Fruit fly (Drosophila melanogaster) whole organism, pupa: ENCODE measurements around the gene Lamtor5.

ENCODE experiments used
- CG10348 ChIP-seq: fragments of 200-800 bp; sonication (Bioruptor generic); IDR thresholded peaks from 2 replicates; pipeline ENCODE4 v1.3.6; 2022; ENCODE audit warnings: missing biosample characterization, missing genetic modification characterization
- CG12605 ChIP-seq: fragments of 200-800 bp; sonication (Bioruptor generic); IDR thresholded peaks from 2 replicates; pipeline ENCODE4 v1.3.6; 2022; ENCODE audit warnings: missing biosample characterization, missing genetic modification characterization
- CG13204 ChIP-seq: fragments of 200-800 bp; sonication (Bioruptor generic); optimal IDR thresholded peaks from 2 replicates; lab custom pipeline; 2018; ENCODE audit warnings: missing biosample characterization, mild to moderate bottlenecking, missing genetic modification characterization, moderate library complexity
- CG14655 ChIP-seq: fragments of 200-800 bp; sonication (Bioruptor generic); optimal IDR thresholded peaks from 3 replicates; lab custom pipeline; 2017; ENCODE audit warnings: mild to moderate bottlenecking, missing biosample characterization, missing genetic modification reagents, missing genetic modification characterization
- CG15710 ChIP-seq: fragments of 200-800 bp; sonication (Bioruptor generic); optimal IDR thresholded peaks from 2 replicates; lab custom pipeline; 2018; ENCODE audit warnings: missing biosample characterization, mild to moderate bottlenecking, missing genetic modification characterization, moderate library complexity
- CG17806 ChIP-seq: fragments of 200-800 bp; sonication (Bioruptor generic); optimal IDR thresholded peaks from 2 replicates; lab custom pipeline; 2018; ENCODE audit warnings: missing biosample characterization, mild to moderate bottlenecking, missing genetic modification characterization, moderate library complexity
- CG32121 ChIP-seq: fragments of 200-800 bp; sonication (Bioruptor generic); IDR thresholded peaks from 2 replicates; pipeline ENCODE4 v1.3.6; 2022; ENCODE audit warnings: missing biosample characterization, missing genetic modification characterization
- CG34367 ChIP-seq: fragments of 200-800 bp; sonication (Bioruptor generic); optimal IDR thresholded peaks from 2 replicates; lab custom pipeline; 2018; ENCODE audit warnings: missing biosample characterization, mild to moderate bottlenecking, missing genetic modification characterization
- CG4496 ChIP-seq: fragments of 200-800 bp; sonication (Bioruptor generic); IDR thresholded peaks from 3 replicates; pipeline ENCODE4 v1.3.6; 2022; ENCODE audit warnings: missing biosample characterization, missing genetic modification characterization
- CG8159 ChIP-seq: fragments of 200-800 bp; sonication (Bioruptor generic); optimal IDR thresholded peaks from 3 replicates; lab custom pipeline; 2018; ENCODE audit warnings: missing biosample characterization, mild to moderate bottlenecking, missing genetic modification characterization, moderate library complexity
- CG8301 ChIP-seq: fragments of 200-800 bp; sonication (Bioruptor generic); optimal IDR thresholded peaks from 2 replicates; lab custom pipeline; 2018; ENCODE audit warnings: missing biosample characterization, mild to moderate bottlenecking, missing genetic modification characterization
- CG9948 ChIP-seq: fragments of 200-800 bp; sonication (Bioruptor generic); optimal IDR thresholded peaks from 2 replicates; lab custom pipeline; 2018; ENCODE audit warnings: missing biosample characterization, mild to moderate bottlenecking, missing genetic modification characterization, moderate library complexity
- D1 ChIP-seq: fragments of 200-800 bp; sonication (Bioruptor generic); optimal IDR thresholded peaks from 2 replicates; lab custom pipeline; 2018; ENCODE audit warnings: missing biosample characterization, mild to moderate bottlenecking, missing genetic modification characterization, moderate library complexity
- EcR ChIP-seq: fragments of 200-800 bp; sonication (Bioruptor generic); optimal IDR thresholded peaks from 3 replicates; lab custom pipeline; 2019; ENCODE audit warnings: missing biosample characterization, missing genetic modification characterization, mild to moderate bottlenecking, moderate library complexity, missing genetic modification reagents
- Ets98B ChIP-seq: fragments of 200-800 bp; sonication (Bioruptor generic); IDR thresholded peaks from 2 replicates; pipeline ENCODE4 v1.3.6; 2022; ENCODE audit warnings: missing biosample characterization, missing genetic modification characterization
- Pif1A ChIP-seq: fragments of 200-800 bp; sonication (Bioruptor generic); optimal IDR thresholded peaks from 3 replicates; lab custom pipeline; 2016; ENCODE audit warnings: missing biosample characterization, missing genetic modification characterization
- Pif1B ChIP-seq: fragments of 200-800 bp; sonication (Bioruptor generic); optimal IDR thresholded peaks from 3 replicates; lab custom pipeline; 2016; ENCODE audit warnings: missing biosample characterization, missing genetic modification characterization
- Snoo ChIP-seq: fragments of 200-800 bp; sonication (Bioruptor generic); optimal IDR thresholded peaks from 3 replicates; lab custom pipeline; 2017; ENCODE audit warnings: missing biosample characterization, mild to moderate bottlenecking, missing genetic modification characterization, inconsistent platforms
- fd96Ca ChIP-seq: fragments of 200-800 bp; sonication (Bioruptor generic); IDR thresholded peaks from 3 replicates; pipeline ENCODE4 v1.3.6; 2022; ENCODE audit warnings: missing biosample characterization, missing genetic modification characterization
- gl ChIP-seq: fragments of 200-800 bp; sonication (Bioruptor generic); optimal IDR thresholded peaks from 2 replicates; lab custom pipeline; 2018; ENCODE audit warnings: missing biosample characterization, mild to moderate bottlenecking, missing genetic modification characterization
- rn ChIP-seq: fragments of 200-800 bp; sonication (Bioruptor generic); IDR thresholded peaks from 2 replicates; pipeline ENCODE4 v1.3.6; 2022; ENCODE audit warnings: missing biosample characterization, missing genetic modification characterization

The Lamtor5 gene

DNA sequence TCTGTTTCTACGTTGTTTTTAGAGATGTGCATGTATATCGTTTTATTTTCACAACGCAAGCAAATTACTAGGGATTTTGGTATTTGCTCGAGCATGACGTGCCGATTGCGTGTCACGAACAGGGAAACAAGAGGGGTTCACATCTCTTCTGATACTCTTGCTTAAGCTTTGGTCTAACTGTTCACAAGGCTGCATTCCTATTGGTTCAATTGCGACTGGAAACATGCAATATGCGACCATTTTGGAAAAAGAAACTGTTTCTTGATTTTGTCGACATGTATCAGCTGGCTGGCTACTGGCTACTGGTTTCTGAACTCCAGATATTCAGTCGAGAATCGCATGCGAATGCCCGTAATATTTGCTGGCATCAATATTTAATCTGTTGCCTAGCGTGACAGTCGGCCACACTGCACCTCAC is 21.4 kb upstream of the Lamtor5 start, which contains the start of gene Coa8:
Gene Coa8, plus strand, starts transcription at position 144 of the 418 bp plus-strand sequence.
- no peak for TF ChIP-seq CG10348
- peak; percentile 35 for TF ChIP-seq CG8159 (tag; lab: Kevin White, UChicago)
- TF ChIP-seq CG15710 (tag; lab: Kevin White, UChicago): peak; percentile 35
- peak; percentile 51; the same call in 2 of the 3 replicates for TF ChIP-seq fd96Ca
- TF ChIP-seq Snoo (tag; lab: Kevin White, UChicago): peak; percentile 12
- no peak for TF ChIP-seq rn
- peak; percentile 32 for TF ChIP-seq CG34367 (tag; lab: Kevin White, UChicago)
- peak; percentile 67; the same call in 2 of the 3 replicates for TF ChIP-seq CG4496 (GFP tag; lab: Robert Waterston, UW)
- peak; percentile 35 for TF ChIP-seq Ets98B (GFP tag; lab: Robert Waterston, UW)
- 0 out of 2 replicates have a peak, but pooled peaks have one; percentile 13 for TF ChIP-seq CG12605 (GFP tag; lab: Robert Waterston, UW)

DNA sequence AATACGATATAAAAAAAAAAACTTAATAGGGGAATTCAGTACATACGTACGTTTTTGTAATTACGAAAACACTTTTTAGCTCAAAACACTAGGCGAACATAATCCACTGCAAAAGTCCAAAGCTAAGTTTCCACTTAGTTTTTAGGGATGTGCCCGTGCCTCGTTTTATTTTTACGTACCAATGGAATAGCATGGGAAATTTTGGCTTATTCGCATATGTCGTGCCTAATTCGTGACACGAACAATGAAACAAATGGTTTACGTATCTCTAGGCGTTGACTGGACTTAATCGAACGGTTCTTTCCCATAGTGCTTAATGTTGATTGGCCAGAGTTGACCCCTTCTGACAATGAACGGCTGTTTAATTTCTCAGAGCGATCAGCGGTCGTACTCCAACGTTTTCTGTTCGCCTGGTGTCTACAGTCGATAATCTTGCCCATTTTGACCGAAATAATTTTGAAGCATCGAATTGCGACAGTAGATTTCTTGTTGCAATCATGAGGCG is 20.9 kb upstream of the Lamtor5 start, which contains the start of gene CG14818:
Gene CG14818, minus strand, starts transcription at position 169 of the 505 bp plus-strand sequence.
- no peak for TF ChIP-seq EcR (GFP tag; lab: Kevin White, UChicago)
- TF ChIP-seq CG34367 (tag; lab: Kevin White, UChicago): peak; percentile 36
- no peak for TF ChIP-seq CG32121 (GFP tag; lab: Robert Waterston, UW)
- TF ChIP-seq Ets98B (GFP tag; lab: Robert Waterston, UW): peak; percentile 17; the same call in 1 of the 2 replicates
- 0 out of 2 replicates have a peak, but pooled peaks have one; percentile 24 for TF ChIP-seq CG12605 (GFP tag; lab: Robert Waterston, UW)
- TF ChIP-seq CG13204 (GFP tag; lab: Kevin White, UChicago): no peak
- peak; percentile 30 for TF ChIP-seq CG9948 (tag; lab: Kevin White, UChicago)
- TF ChIP-seq CG14655: no peak
- TF ChIP-seq D1 (tag; lab: Kevin White, UChicago): no peak
- peak; percentile 46 for TF ChIP-seq CG15710 (tag; lab: Kevin White, UChicago)
- TF ChIP-seq gl: no peak
- TF ChIP-seq CG8301: peak; percentile 43
- no peak for TF ChIP-seq CG10348
- TF ChIP-seq CG4496 (GFP tag; lab: Robert Waterston, UW): peak; percentile 44; the same call in 1 of the 3 replicates
- TF ChIP-seq rn: peak; percentile 38; the same call in 1 of the 2 replicates
- peak; percentile 49 for TF ChIP-seq Snoo (tag; lab: Kevin White, UChicago)
- peak; percentile 71 for TF ChIP-seq fd96Ca
- peak; percentile 39 for TF ChIP-seq CG8159 (tag; lab: Kevin White, UChicago)
- TF ChIP-seq CG17806 (tag; lab: Kevin White, UChicago): peak; percentile 33
- TF ChIP-seq Pif1A (GFP tag; lab: Kevin White, UChicago): no peak
- TF ChIP-seq Pif1B (GFP tag; lab: Kevin White, UChicago): no peak

DNA sequence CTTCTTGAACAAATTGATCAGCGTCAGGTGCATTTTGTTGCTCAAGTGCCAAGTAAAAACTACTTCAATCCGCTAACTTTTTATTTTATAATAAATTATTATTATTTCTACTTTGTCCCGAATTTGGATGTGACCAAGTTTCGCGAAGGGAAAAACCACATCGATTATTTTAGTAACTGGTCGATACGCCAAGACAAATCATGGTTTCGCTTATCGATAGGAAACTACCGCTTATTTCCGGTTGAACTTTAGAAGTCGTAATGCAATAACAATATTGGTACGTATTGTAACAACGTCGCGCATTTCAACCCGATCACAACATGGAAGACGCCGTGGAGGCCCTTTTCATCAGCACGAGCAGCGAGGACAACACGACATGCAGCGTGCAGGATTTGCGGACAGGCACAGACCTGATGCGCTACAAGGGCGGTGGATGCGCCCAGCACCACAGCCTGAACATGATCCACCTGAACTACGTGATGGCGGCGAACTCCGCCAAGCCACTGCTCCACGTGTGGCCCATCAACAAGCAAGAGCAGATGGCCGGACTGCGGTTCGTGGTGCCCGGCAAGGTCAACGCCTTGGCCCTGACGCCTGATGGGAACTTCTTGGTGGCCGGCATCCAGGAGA is 18.5 kb upstream of the Lamtor5 start, which contains the start of the genes CG14817 and CG14805:
Gene CG14817, minus strand, starts transcription at position 164 of the 630 bp plus-strand sequence.
Gene CG14805, plus strand, starts transcription at position 211 of the 630 bp plus-strand sequence.
- peak; percentile 4 for TF ChIP-seq CG17806 (tag; lab: Kevin White, UChicago)
- TF ChIP-seq gl: peak; percentile 54
- peak; percentile 82 for TF ChIP-seq Snoo (tag; lab: Kevin White, UChicago)
- TF ChIP-seq CG14655: no peak
- no peak for TF ChIP-seq Pif1B (GFP tag; lab: Kevin White, UChicago)
- TF ChIP-seq EcR (GFP tag; lab: Kevin White, UChicago): peak; percentile 62
- TF ChIP-seq CG15710 (tag; lab: Kevin White, UChicago): peak; percentile 34
- no peak for TF ChIP-seq D1 (tag; lab: Kevin White, UChicago)
- TF ChIP-seq Ets98B (GFP tag; lab: Robert Waterston, UW): peak; percentile 8; the same call in 1 of the 2 replicates
- TF ChIP-seq CG34367 (tag; lab: Kevin White, UChicago): peak; percentile 58
- TF ChIP-seq CG9948 (tag; lab: Kevin White, UChicago): no peak
- no peak for TF ChIP-seq CG32121 (GFP tag; lab: Robert Waterston, UW)
- TF ChIP-seq CG13204 (GFP tag; lab: Kevin White, UChicago): no peak
- TF ChIP-seq CG4496 (GFP tag; lab: Robert Waterston, UW): peak; percentile 76

DNA sequence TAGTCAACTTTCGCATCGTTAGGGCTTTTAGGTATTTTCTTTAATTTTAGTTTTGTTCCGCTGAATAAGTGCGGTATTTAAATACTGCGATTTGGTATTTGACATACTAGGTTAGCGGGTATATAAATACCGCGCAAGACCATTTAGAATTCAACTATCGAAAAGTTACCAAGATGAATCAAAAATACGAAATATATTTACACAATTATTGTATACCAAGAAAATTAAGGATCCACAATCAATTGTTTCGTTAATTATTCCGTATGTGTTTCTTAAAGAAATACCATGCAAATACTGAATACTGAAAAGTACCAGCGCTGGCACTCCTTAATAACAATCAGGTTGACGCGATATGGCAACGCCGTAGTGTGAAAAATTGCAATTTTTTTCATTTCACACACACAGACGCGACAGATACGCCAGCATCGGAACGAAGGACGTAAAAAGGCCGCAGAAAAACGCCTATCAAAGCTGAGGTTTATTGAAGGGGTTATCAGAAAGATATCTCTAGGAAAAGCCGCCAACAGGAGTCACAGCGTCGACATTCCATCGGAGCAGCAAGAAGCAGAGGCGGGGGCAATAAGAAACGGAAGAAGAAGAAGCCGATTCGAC is 14.8 kb upstream of the Lamtor5 start, which contains the start of the genes Pgam5 and Vps26:
Gene Pgam5, minus strand, starts transcription at position 51 of the 612 bp plus-strand sequence.
Gene Vps26, plus strand, starts transcription at position 339 of the 612 bp plus-strand sequence.
- no peak for TF ChIP-seq CG10348
- TF ChIP-seq CG9948 (tag; lab: Kevin White, UChicago): no peak
- no peak for TF ChIP-seq CG4496 (GFP tag; lab: Robert Waterston, UW)

DNA sequence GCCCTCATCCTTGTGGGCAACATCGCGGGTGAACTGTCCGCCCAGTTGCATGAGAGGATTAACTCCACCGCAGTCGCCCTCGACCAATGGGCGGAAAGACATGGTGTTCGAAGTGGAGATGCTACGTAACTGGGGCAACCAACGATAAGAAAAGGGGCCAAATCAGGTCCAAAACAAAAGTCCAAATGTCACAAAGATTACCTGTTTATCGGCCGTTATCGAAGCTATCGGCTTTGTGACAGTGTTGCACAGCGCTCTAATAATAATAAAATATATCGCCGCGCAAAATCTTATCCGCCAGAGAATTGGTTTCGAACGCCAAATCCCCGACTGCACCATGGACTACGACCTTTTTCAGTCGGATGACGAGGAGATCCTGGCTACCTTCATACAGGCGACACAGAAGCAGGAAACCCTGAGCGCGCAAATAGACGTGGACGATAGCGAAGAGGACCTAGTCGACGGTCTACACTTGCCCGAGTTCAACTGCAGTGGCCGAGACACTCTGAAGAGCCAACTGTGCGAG is 9.9 kb upstream of the Lamtor5 start, which contains the start of the genes CG14803 and Pex5:
Gene CG14803, plus strand, starts transcription at position 285 of the 526 bp plus-strand sequence.
Gene Pex5, minus strand, starts transcription at position 476 of the 526 bp plus-strand sequence.
- no peak for TF ChIP-seq CG9948 (tag; lab: Kevin White, UChicago)
- TF ChIP-seq Ets98B (GFP tag; lab: Robert Waterston, UW): peak; percentile 29; the same call in 1 of the 2 replicates
